Fruit fly (Drosophila melanogaster): ENCODE data around the gene CG43155.

The CG43155 gene

dm6 chrX:11494731-11495277 is 35.2 kb downstream of the CG43155 start (continued):
- peak; percentile 91 for TF ChIP-seq CG10979 (tag; optimal IDR thresholded peaks at IDR 0.05)
- no peak for TF ChIP-seq fu2 (GFP tag; optimal IDR thresholded peaks at IDR 0.05)
- no peak for TF ChIP-seq fru (optimal IDR thresholded peaks at IDR 0.05)
- TF ChIP-seq CG7372 (GFP tag; IDR thresholded peaks at IDR 0.05): no peak
- peak; percentile 35 for TF ChIP-seq corto (GFP tag; optimal IDR thresholded peaks at IDR 0.05)
- TF ChIP-seq wdn (GFP tag; IDR thresholded peaks at IDR 0.05): no peak
- peak; percentile 40; the same call in 1 of the 3 replicates for TF ChIP-seq ase (GFP tag; IDR thresholded peaks at IDR 0.05)
- no peak for TF ChIP-seq yki (optimal IDR thresholded peaks at IDR 0.05)
- peak; percentile 37 for TF ChIP-seq CG8281 (tag; optimal IDR thresholded peaks at IDR 0.05)
- peak; percentile 63 for TF ChIP-seq CG8944 (GFP tag; optimal IDR thresholded peaks at IDR 0.05)
- no peak for TF ChIP-seq gro (GFP tag; optimal IDR thresholded peaks at IDR 0.05)
- TF ChIP-seq CG18011 (GFP tag; optimal IDR thresholded peaks at IDR 0.05): no peak
- TF ChIP-seq eyg (GFP tag; optimal IDR thresholded peaks at IDR 0.05): no peak
- TF ChIP-seq D19B (GFP tag; optimal IDR thresholded peaks at IDR 0.05): no peak
- peak; percentile 29 to 47 for TF ChIP-seq Trl (optimal IDR thresholded peaks at IDR 0.05)
- peak; percentile 49 for TF ChIP-seq Trl (GFP tag; optimal IDR thresholded peaks at IDR 0.05)
- peak; percentile 70 for TF ChIP-seq CG1602 (GFP tag; optimal IDR thresholded peaks at IDR 0.05)
- TF ChIP-seq sisA (GFP tag; IDR thresholded peaks at IDR 0.05): peak; percentile 64
- peak; percentile 58 for TF ChIP-seq CG12155 (GFP tag; optimal IDR thresholded peaks at IDR 0.05)
- peak; percentile 77 for TF ChIP-seq CG7839 (tag; optimal IDR thresholded peaks at IDR 0.05)
- no peak for TF ChIP-seq sima (GFP tag; optimal IDR thresholded peaks at IDR 0.05)
- TF ChIP-seq CG3281 (GFP tag; optimal IDR thresholded peaks at IDR 0.05): peak; percentile 39
- TF ChIP-seq CG4404 (GFP tag; IDR thresholded peaks at IDR 0.05): peak; percentile 72
- no peak for TF ChIP-seq B-H1 (GFP tag; IDR thresholded peaks at IDR 0.05)
- peak; percentile 90 for TF ChIP-seq CG17361 (GFP tag; IDR thresholded peaks at IDR 0.05)
- no peak for TF ChIP-seq HmgD (GFP tag; optimal IDR thresholded peaks at IDR 0.05)
- peak; percentile 77 for TF ChIP-seq Sox100B (GFP tag; optimal IDR thresholded peaks at IDR 0.05)
- TF ChIP-seq Fer1 (GFP tag; optimal IDR thresholded peaks at IDR 0.05): peak; percentile 31
- TF ChIP-seq kay (GFP tag; optimal IDR thresholded peaks at IDR 0.05): peak; percentile 33
- TF ChIP-seq CG2116 (GFP tag; optimal IDR thresholded peaks at IDR 0.05): peak; percentile 45
- TF ChIP-seq H2.0 (GFP tag; IDR thresholded peaks at IDR 0.05): peak; percentile 43
- no peak for TF ChIP-seq mld (GFP tag; IDR thresholded peaks at IDR 0.05; ENCODE audit: partially characterized antibody)
- no peak for TF ChIP-seq exex (tag; optimal IDR thresholded peaks at IDR 0.05)
- peak; percentile 83 for TF ChIP-seq CG7556 (GFP tag; optimal IDR thresholded peaks at IDR 0.05)
- peak; percentile 76 for TF ChIP-seq tin (GFP tag; optimal IDR thresholded peaks at IDR 0.05)
- TF ChIP-seq CG3065 (GFP tag; optimal IDR thresholded peaks at IDR 0.05): peak; percentile 25
- TF ChIP-seq Dip2 (GFP tag; IDR thresholded peaks at IDR 0.05): no peak
- TF ChIP-seq row (GFP tag; IDR thresholded peaks at IDR 0.05): peak; percentile 71
- no peak for TF ChIP-seq bigmax (GFP tag; optimal IDR thresholded peaks at IDR 0.05)
- peak; percentile 54 for TF ChIP-seq sqz (GFP tag; optimal IDR thresholded peaks at IDR 0.05)
- peak; percentile 55 for TF ChIP-seq Bdp1 (GFP tag; optimal IDR thresholded peaks at IDR 0.05)
- TF ChIP-seq slou (GFP tag; optimal IDR thresholded peaks at IDR 0.05): no peak
- TF ChIP-seq HLHmδ (GFP tag; optimal IDR thresholded peaks at IDR 0.05): no peak
- peak; percentile 35 for TF ChIP-seq CG30020 (tag; optimal IDR thresholded peaks at IDR 0.05)
- no peak for TF ChIP-seq abd-A (tag; optimal IDR thresholded peaks at IDR 0.05)
- peak; percentile 71 for TF ChIP-seq CG17328 (GFP tag; IDR thresholded peaks at IDR 0.05)
- peak; percentile 76 for TF ChIP-seq fd64A (GFP tag; optimal IDR thresholded peaks at IDR 0.05)
- TF ChIP-seq en (GFP tag; optimal IDR thresholded peaks at IDR 0.05): peak; percentile 68
- peak; percentile 19 for TF ChIP-seq Sry-β (GFP tag; optimal IDR thresholded peaks at IDR 0.05)
- TF ChIP-seq Hmx (GFP tag; optimal IDR thresholded peaks at IDR 0.05): no peak
- peak; percentile 67 for TF ChIP-seq croc (GFP tag; conservative IDR thresholded peaks at IDR 0.05)
- no peak for TF ChIP-seq CG4730 (GFP tag; IDR thresholded peaks at IDR 0.05)
- peak; percentile 90 for TF ChIP-seq CG4707 (GFP tag; optimal IDR thresholded peaks at IDR 0.05)
